Worm (Caenorhabditis elegans) whole organism, young adult: ENCODE measurements around the gene sra-6.

ENCODE experiments used
- B0035.1 ChIP-seq: sonication (generic microtip); optimal IDR thresholded peaks from 2 replicates; lab custom pipeline; 2016; ENCODE audit warnings: missing genetic modification characterization, mild to moderate bottlenecking, missing compliant biosample characterization, missing genotype, missing genetic modification reagents
- F37B4.10 ChIP-seq: fragments of 200-800 bp; sonication (Bioruptor generic); IDR thresholded peaks from 2 replicates; pipeline ENCODE4 v1.3.6; 2022; ENCODE audit warnings: missing genetic modification characterization, missing compliant biosample characterization
- F39B2.1 ChIP-seq: fragments of 200-800 bp; sonication (Bioruptor generic); IDR thresholded peaks from 2 replicates; pipeline ENCODE4 v1.3.6; 2022; ENCODE audit warnings: missing genetic modification reagents, missing genetic modification characterization, missing compliant biosample characterization
- F52B5.7 ChIP-seq: sonication (generic microtip); optimal IDR thresholded peaks from 2 replicates; lab custom pipeline; 2016; ENCODE audit warnings: mild to moderate bottlenecking, missing genetic modification characterization, missing compliant biosample characterization
- ama-1 ChIP-seq, 3 experiments: fragments of 150-350 bp in 1 of 3; sonication (generic microtip) in 2 of 3; optimal IDR thresholded peaks; 2 replicates each; lab custom pipeline; 2014 to 2018; ENCODE audit warnings: missing biosample characterization in 2 of 3, missing genetic modification characterization in 2 of 3, missing genetic modification reagents in 2 of 3
- aptf-2 ChIP-seq: fragments of 200-800 bp; sonication (Bioruptor generic); conservative IDR thresholded peaks from 2 replicates; pipeline ENCODE4 v1.3.6; 2022; ENCODE audit warnings: missing genetic modification reagents, missing genetic modification characterization, missing compliant biosample characterization
- aptf-3 ChIP-seq: fragments of 200-800 bp; sonication (Bioruptor generic); IDR thresholded peaks from 2 replicates; pipeline ENCODE4 v1.3.6; 2022; ENCODE audit warnings: missing genetic modification characterization, missing compliant biosample characterization
- attf-5 ChIP-seq: fragments of 200-800 bp; sonication (Bioruptor generic); optimal IDR thresholded peaks from 2 replicates; lab custom pipeline; 2018; ENCODE audit warnings: mild to moderate bottlenecking, missing genetic modification characterization, missing compliant biosample characterization
- cebp-2 ChIP-seq: fragments of 200-800 bp; sonication (Bioruptor generic); IDR thresholded peaks from 2 replicates; pipeline ENCODE4 v1.3.6; 2022; ENCODE audit warnings: missing genetic modification characterization, missing compliant biosample characterization
- ceh-27 ChIP-seq: fragments of 200-800 bp; sonication (Bioruptor generic); optimal IDR thresholded peaks from 2 replicates; lab custom pipeline; 2018; ENCODE audit warnings: mild to moderate bottlenecking, missing genetic modification characterization, moderate library complexity, missing compliant biosample characterization
- efl-1 ChIP-seq: fragments of 150-350 bp; optimal IDR thresholded peaks from 2 replicates; lab custom pipeline; 2014; ENCODE audit warnings: missing biosample characterization, missing genetic modification reagents, missing genetic modification characterization
- egrh-3 ChIP-seq: fragments of 200-800 bp; sonication (Bioruptor generic); IDR thresholded peaks from 2 replicates; pipeline ENCODE4 v1.3.6; 2022; ENCODE audit warnings: missing genetic modification reagents, missing genetic modification characterization, missing compliant biosample characterization
- ets-4 ChIP-seq: fragments of 200-800 bp; sonication (Bioruptor generic); optimal IDR thresholded peaks from 2 replicates; lab custom pipeline; 2018; ENCODE audit warnings: mild to moderate bottlenecking, missing genetic modification characterization, missing compliant biosample characterization
- hlh-26 ChIP-seq: fragments of 200-800 bp; sonication (Bioruptor generic); conservative IDR thresholded peaks from 2 replicates; pipeline ENCODE4 v1.3.6; 2022; ENCODE audit warnings: missing genetic modification reagents, missing genetic modification characterization, missing compliant biosample characterization
- hmg-20 ChIP-seq: fragments of 200-800 bp; sonication (Bioruptor generic); IDR thresholded peaks from 2 replicates; pipeline ENCODE4 v1.3.6; 2022; ENCODE audit warnings: missing genetic modification reagents, missing genetic modification characterization, missing compliant biosample characterization
- let-526 ChIP-seq: fragments of 200-800 bp; sonication (Bioruptor generic); IDR thresholded peaks from 2 replicates; pipeline ENCODE4 v1.3.6; 2022; ENCODE audit warnings: missing genetic modification reagents, missing genetic modification characterization, missing compliant biosample characterization
- lin-40 ChIP-seq: sonication (generic microtip); optimal IDR thresholded peaks from 2 replicates; lab custom pipeline; 2016; ENCODE audit warnings: missing genetic modification characterization, mild to moderate bottlenecking, missing compliant biosample characterization, missing genotype, missing genetic modification reagents
- lsl-1 ChIP-seq: fragments of 200-800 bp; sonication (Bioruptor generic); optimal IDR thresholded peaks from 2 replicates; lab custom pipeline; 2018; ENCODE audit warnings: mild to moderate bottlenecking, missing genetic modification characterization, moderate library complexity, missing compliant biosample characterization
- madf-10 ChIP-seq: sonication (generic microtip); optimal IDR thresholded peaks from 2 replicates; lab custom pipeline; 2016; ENCODE audit warnings: mild to moderate bottlenecking, missing genetic modification characterization, missing compliant biosample characterization
- madf-3 ChIP-seq: fragments of 200-800 bp; sonication (Bioruptor generic); IDR thresholded peaks from 2 replicates; pipeline ENCODE4 v1.3.6; 2022; ENCODE audit warnings: missing genetic modification reagents, missing genetic modification characterization, missing compliant biosample characterization
- madf-6 ChIP-seq: fragments of 200-800 bp; sonication (Bioruptor generic); IDR thresholded peaks from 2 replicates; pipeline ENCODE4 v1.3.6; 2022; ENCODE audit warnings: missing genetic modification reagents, missing genetic modification characterization, missing compliant biosample characterization
- mel-28 ChIP-seq: sonication (generic microtip); optimal IDR thresholded peaks from 2 replicates; lab custom pipeline; 2016; ENCODE audit warnings: borderline replicate concordance, mild to moderate bottlenecking, missing genetic modification characterization, missing compliant biosample characterization
- nfya-2 ChIP-seq: fragments of 200-800 bp; sonication (Bioruptor generic); IDR thresholded peaks from 2 replicates; pipeline ENCODE4 v1.3.6; 2022; ENCODE audit warnings: missing genetic modification reagents, missing genetic modification characterization, missing compliant biosample characterization
- nhr-80 ChIP-seq: sonication (generic microtip); optimal IDR thresholded peaks from 2 replicates; lab custom pipeline; 2016; ENCODE audit warnings: missing genetic modification characterization, missing compliant biosample characterization
- nhr-90 ChIP-seq: sonication (generic microtip); optimal IDR thresholded peaks from 2 replicates; lab custom pipeline; 2016; ENCODE audit warnings: missing genotype, mild to moderate bottlenecking, missing genetic modification characterization, missing compliant biosample characterization
- sdz-38 ChIP-seq: sonication (generic microtip); optimal IDR thresholded peaks from 2 replicates; lab custom pipeline; 2016; ENCODE audit warnings: missing genotype, missing genetic modification characterization, missing compliant biosample characterization
- snpc-1.1 ChIP-seq: sonication (generic microtip); optimal IDR thresholded peaks from 2 replicates; lab custom pipeline; 2017; ENCODE audit warnings: missing genetic modification characterization, mild to moderate bottlenecking, missing compliant biosample characterization, antibody characterized with exemption, moderate library complexity, missing genotype, missing genetic modification reagents; ENCODE audit not compliant: insufficient read depth
- snpc-1.3 ChIP-seq: sonication (generic microtip); optimal IDR thresholded peaks from 2 replicates; lab custom pipeline; 2017; ENCODE audit warnings: missing genetic modification characterization, mild to moderate bottlenecking, missing compliant biosample characterization, antibody characterized with exemption, moderate library complexity, missing genotype, missing genetic modification reagents; ENCODE audit not compliant: insufficient read depth
- snpc-3.4 ChIP-seq: sonication (generic microtip); optimal IDR thresholded peaks from 2 replicates; lab custom pipeline; 2017; ENCODE audit warnings: missing genetic modification characterization, mild to moderate bottlenecking, missing compliant biosample characterization, antibody characterized with exemption, moderate library complexity, missing genotype, missing genetic modification reagents
- tbx-9 ChIP-seq: sonication (generic microtip); optimal IDR thresholded peaks from 2 replicates; lab custom pipeline; 2016; ENCODE audit warnings: borderline replicate concordance, missing genetic modification characterization, inconsistent platforms, missing compliant biosample characterization
- tlf-1 ChIP-seq: fragments of 200-800 bp; sonication (Bioruptor generic); optimal IDR thresholded peaks from 2 replicates; lab custom pipeline; 2018; ENCODE audit warnings: mild to moderate bottlenecking, missing genetic modification characterization, missing compliant biosample characterization
- zim-3 ChIP-seq: sonication (generic microtip); optimal IDR thresholded peaks from 2 replicates; lab custom pipeline; 2017; ENCODE audit warnings: mild to moderate bottlenecking, missing genetic modification characterization, moderate library complexity, missing compliant biosample characterization
- ztf-18 ChIP-seq: sonication (generic microtip); optimal IDR thresholded peaks from 2 replicates; lab custom pipeline; 2016; ENCODE audit warnings: missing genotype, mild to moderate bottlenecking, missing genetic modification characterization, missing compliant biosample characterization
- ztf-25 ChIP-seq: fragments of 200-800 bp; sonication (Bioruptor generic); IDR thresholded peaks from 2 replicates; pipeline ENCODE4 v1.3.6; 2022; ENCODE audit warnings: missing genetic modification reagents, missing genetic modification characterization, missing compliant biosample characterization
- ztf-6 ChIP-seq: fragments of 200-800 bp; sonication (Bioruptor generic); IDR thresholded peaks from 2 replicates; pipeline ENCODE4 v1.3.6; 2022; ENCODE audit warnings: missing genetic modification reagents, missing genetic modification characterization, missing compliant biosample characterization

Gene sra-6

ce11 chrII:9566045-9566444, 15.4 kb upstream of the sra-6 start (continued):
- TF ChIP-seq lsl-1 (GFP tag; lab: Kevin White, UChicago) (peak; percentile 53), snpc-1.3 (tag; lab: Kevin White, UChicago) (peak; percentile 55), nfya-2 (no peak), hlh-26 (GFP tag; lab: Robert Waterston, UW) (no peak), ztf-6 (GFP tag; lab: Robert Waterston, UW) (peak; percentile 16; the same call in 1 of the 2 replicates), F37B4.10 (GFP tag; lab: Robert Waterston, UW) (0 out of 2 replicates have a peak, but pooled peaks have one; percentile 35), sdz-38 (tag; lab: Kevin White, UChicago) (no peak), nhr-90 (tag; lab: Kevin White, UChicago) (peak; percentile 90), F39B2.1 (GFP tag; lab: Robert Waterston, UW) (no peak), B0035.1 (tag; lab: Kevin White, UChicago) (peak; percentile 32), F52B5.7 (tag; lab: Kevin White, UChicago) (peak; percentile 83), ztf-18 (tag; lab: Kevin White, UChicago) (peak; percentile 72), nhr-80 (peak; percentile 31), aptf-2 (0 out of 2 replicates have a peak, but pooled peaks have one; percentile 65), madf-6 (peak; percentile 65), egrh-3 (GFP tag; lab: Robert Waterston, UW) (peak; percentile 29; the same call in 1 of the 2 replicates), let-526 (GFP tag; lab: Robert Waterston, UW) (no peak; the same call in 1 of the 2 replicates)

ce11 chrII:9560895-9561294, 10.3 kb upstream of the sra-6 start:
- no peak for TF ChIP-seq madf-10 (tag; lab: Kevin White, UChicago)
- TF ChIP-seq ceh-27, result peak; percentile 23
- TF ChIP-seq lin-40 (tag; lab: Kevin White, UChicago), result peak; percentile 12
- TF ChIP-seq, all 124 proteins: peak for 2

DNA sequence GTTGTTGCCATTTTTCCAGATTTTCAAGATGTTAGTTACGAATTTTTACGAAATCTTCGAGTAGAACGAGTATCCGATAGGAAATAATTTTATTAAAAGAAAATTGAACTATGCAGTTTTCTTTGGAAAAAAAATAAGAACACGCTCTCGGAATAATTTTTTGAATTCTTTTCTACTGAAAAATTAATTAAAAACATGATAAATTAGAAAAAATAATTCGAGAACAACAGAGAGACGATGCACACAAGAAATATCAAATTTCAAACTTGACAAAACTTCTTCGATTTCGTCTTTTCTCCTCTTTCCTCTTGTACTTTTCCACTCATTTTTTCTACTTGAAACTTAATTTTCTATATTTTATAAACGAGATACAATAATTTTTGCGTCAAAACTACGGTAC, 9.3 kb upstream of the sra-6 start, which contains the start of gene F35H8.4:
Gene F35H8.4 (minus strand): TSS at position 101 of the 400 bp plus-strand sequence.
- no peak for TF ChIP-seq efl-1
- no peak for TF ChIP-seq ets-4 (GFP tag; lab: Kevin White, UChicago)
- TF ChIP-seq snpc-1.1 (tag; lab: Kevin White, UChicago), result no peak
- TF ChIP-seq hlh-26 (GFP tag; lab: Robert Waterston, UW), result no peak
- no peak for TF ChIP-seq ztf-25
- TF ChIP-seq cebp-2 (GFP tag; lab: Robert Waterston, UW), result no peak
- no peak for TF ChIP-seq zim-3 (tag; lab: Kevin White, UChicago)
- TF ChIP-seq hmg-20 (GFP tag; lab: Robert Waterston, UW), result no peak
- TF ChIP-seq snpc-3.4 (tag; lab: Kevin White, UChicago), result no peak

DNA sequence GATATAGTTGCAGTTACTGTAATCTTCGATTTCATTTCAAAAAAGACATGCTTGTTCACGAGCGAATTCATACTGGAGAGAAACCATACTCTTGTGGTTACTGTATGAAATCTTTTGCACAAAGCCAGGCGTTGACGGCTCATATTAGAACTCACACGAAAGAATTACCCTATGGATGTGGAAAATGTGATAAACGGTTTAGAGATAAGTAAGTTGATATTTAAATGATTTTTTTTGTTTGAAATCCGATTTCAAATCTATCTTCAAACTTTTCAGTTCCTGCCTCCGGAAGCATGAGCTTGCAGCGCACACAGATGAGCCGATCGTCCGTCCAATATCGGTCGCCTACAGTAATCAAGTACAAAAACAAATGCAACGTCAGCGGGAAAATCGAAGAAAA, 8.3 kb upstream of the sra-6 start:
- TF ChIP-seq ceh-27 (no peak), attf-5 (GFP tag; lab: Kevin White, UChicago) (no peak), tbx-9 (tag; lab: Kevin White, UChicago) (no peak), mel-28 (tag; lab: Kevin White, UChicago) (no peak), tlf-1 (GFP tag; lab: Kevin White, UChicago) (no peak), ama-1 (optimal IDR thresholded peaks at IDR 0.05; lab: Kevin White, UChicago) (no peak), ama-1 (GFP tag; optimal IDR thresholded peaks at IDR 0.05; lab: Kevin White, UChicago) (no peak), madf-3 (GFP tag; lab: Robert Waterston, UW) (no peak), aptf-3 (GFP tag; lab: Robert Waterston, UW) (no peak)
